Worm (Caenorhabditis elegans): ENCODE measurements around the gene srlf-35.

ce11 chrV:503728-504127 is at the start of gene srlf-35:
- TF ChIP-seq blmp-1 (tag; optimal IDR thresholded peaks at IDR 0.05) (no peak), mef-2 (tag; optimal IDR thresholded peaks at IDR 0.05) (no peak)

All from whole organism, L1 larva.